Worm (Caenorhabditis elegans) whole organism, late embryonic: ENCODE measurements around the gene nbet-1.
"Not testable (repeated sequence)": the region's sequence is repeated elsewhere in the genome, so short reads cannot be mapped to it uniquely, and the experiment has no call there.

Experiments used
- ceh-24 ChIP-seq: sonication (generic microtip); optimal IDR thresholded peaks from 2 replicates; lab custom pipeline; 2016; ENCODE audit warnings: mild to moderate bottlenecking, missing genetic modification characterization, missing compliant biosample characterization
- ceh-45 ChIP-seq: fragments of 200-800 bp; sonication (Bioruptor generic); IDR thresholded peaks from 2 replicates; pipeline ENCODE4 v1.3.6; 2022; ENCODE audit warnings: missing genetic modification reagents, missing genetic modification characterization, missing compliant biosample characterization
- fkh-10 ChIP-seq: fragments of 150-350 bp; optimal IDR thresholded peaks from 2 replicates; lab custom pipeline; 2014; ENCODE audit warnings: missing biosample characterization, missing genetic modification reagents, missing genetic modification characterization

DNA sequence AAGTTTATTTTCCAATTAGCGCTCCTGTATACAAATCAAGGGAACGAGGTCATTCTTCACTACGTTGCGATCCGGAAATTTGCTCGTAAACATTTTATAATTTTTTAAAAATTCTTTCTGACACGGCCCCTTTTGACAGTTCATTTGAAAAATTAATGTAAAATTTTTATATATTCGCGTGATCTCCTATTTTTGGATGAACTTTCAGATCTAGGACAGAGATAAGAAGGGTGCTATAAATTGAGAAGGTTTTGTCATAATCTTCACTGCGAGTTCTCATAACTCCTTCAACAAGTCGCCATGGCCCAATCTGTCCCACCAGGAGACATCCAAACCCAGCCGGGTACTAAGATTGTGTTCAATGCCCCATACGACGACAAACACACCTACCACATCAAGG is 51.0 kb downstream of the nbet-1 start, which contains the start of gene msp-19:
- not testable (repeated sequence) for TF ChIP-seq ceh-24 (tag; lab: Kevin White, UChicago); ceh-45 (GFP tag; lab: Robert Waterston, UW); fkh-10
